Worm (Caenorhabditis elegans) whole organism, L2 larva: ENCODE results near the gene nhr-172.

ENCODE experiments used
- ZK546.5 ChIP-seq: sonication (generic microtip); optimal IDR thresholded peaks from 2 replicates; lab custom pipeline; 2017; ENCODE audit warnings: missing biosample characterization, missing genetic modification characterization
- ama-1 ChIP-seq: fragments of 150-350 bp; optimal IDR thresholded peaks from 2 replicates; lab custom pipeline; 2018; ENCODE audit warnings: inconsistent platforms
- crh-2 ChIP-seq: sonication (generic microtip); optimal IDR thresholded peaks from 2 replicates; lab custom pipeline; 2017; ENCODE audit warnings: missing biosample characterization, missing genetic modification characterization
- fos-1 ChIP-seq: fragments of 150-350 bp; optimal IDR thresholded peaks from 2 replicates; lab custom pipeline; 2014; ENCODE audit warnings: missing biosample characterization, missing genetic modification characterization
- lin-39 ChIP-seq: fragments of 150-350 bp; optimal IDR thresholded peaks from 2 replicates; lab custom pipeline; 2014; ENCODE audit warnings: missing biosample characterization, missing genetic modification reagents, missing genetic modification characterization
- nhr-10 ChIP-seq: sonication (generic microtip); optimal IDR thresholded peaks from 2 replicates; lab custom pipeline; 2017; ENCODE audit warnings: missing biosample characterization, missing genetic modification characterization
- nhr-11 ChIP-seq: fragments of 150-350 bp; optimal IDR thresholded peaks from 2 replicates; lab custom pipeline; 2014; ENCODE audit warnings: missing biosample characterization, missing genetic modification characterization
- nhr-12 ChIP-seq: fragments of 150-350 bp; optimal IDR thresholded peaks from 2 replicates; lab custom pipeline; 2014; ENCODE audit warnings: missing biosample characterization, missing genetic modification characterization
- nhr-6 ChIP-seq: fragments of 150-350 bp; optimal IDR thresholded peaks from 2 replicates; lab custom pipeline; 2014; ENCODE audit warnings: missing biosample characterization, missing genetic modification characterization
- nhr-77 ChIP-seq: fragments of 150-350 bp; optimal IDR thresholded peaks from 2 replicates; lab custom pipeline; 2014; ENCODE audit warnings: missing biosample characterization, missing genetic modification characterization
- peb-1 ChIP-seq: fragments of 150-350 bp; optimal IDR thresholded peaks from 2 replicates; lab custom pipeline; 2014; ENCODE audit warnings: missing biosample characterization, missing genetic modification characterization
- unc-39 ChIP-seq: fragments of 150-350 bp; optimal IDR thresholded peaks from 2 replicates; lab custom pipeline; 2014; ENCODE audit warnings: missing biosample characterization, missing genetic modification characterization
- unc-62 ChIP-seq: fragments of 150-350 bp; optimal IDR thresholded peaks from 2 replicates; lab custom pipeline; 2014; ENCODE audit warnings: missing biosample characterization, missing genetic modification reagents, missing genetic modification characterization
- ztf-4 ChIP-seq: fragments of 150-350 bp; optimal IDR thresholded peaks from 2 replicates; lab custom pipeline; 2014; ENCODE audit warnings: missing biosample characterization, missing genetic modification characterization

DNA sequence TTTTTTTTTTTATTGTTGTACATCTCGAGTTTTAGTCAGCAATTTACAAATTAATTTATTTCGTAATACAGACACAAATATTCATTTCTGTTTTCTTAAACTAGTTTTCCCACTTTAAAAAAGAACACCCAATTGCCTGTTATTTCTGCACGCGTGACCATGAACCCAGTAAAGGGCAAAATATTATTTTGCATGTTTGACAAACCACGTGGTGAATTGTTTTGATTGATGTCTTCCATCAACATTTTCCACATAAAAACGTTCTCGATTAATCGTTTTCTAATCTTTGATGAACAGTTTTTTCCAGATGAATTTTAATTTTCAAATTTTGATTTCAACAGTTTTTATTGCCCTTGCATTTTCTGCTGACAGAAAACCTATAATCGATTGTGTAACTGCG, 16.9 kb downstream of the nhr-172 start, which contains the start of gene C54F6.18:
- TF ChIP-seq nhr-77 (tag; lab: Kevin White, UChicago) (no peak), nhr-10 (no peak), nhr-6 (no peak), lin-39 (no peak), unc-39 (tag; lab: Kevin White, UChicago) (no peak), unc-62 (no peak), peb-1 (no peak), fos-1 (no peak), ZK546.5 (no peak), nhr-12 (tag; lab: Kevin White, UChicago) (no peak), ztf-4 (tag; lab: Kevin White, UChicago) (no peak), nhr-11 (tag; lab: Kevin White, UChicago) (no peak), ama-1 (lab: Kevin White, UChicago) (no peak), crh-2 (tag; lab: Kevin White, UChicago) (no peak)
